Fruit fly (Drosophila melanogaster): ENCODE data around the gene Uggt.

DNA sequence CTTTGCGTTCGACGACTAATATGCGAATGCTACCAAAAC is 26.5 kb upstream of the Uggt start, which contains the start of gene Indy:
- TF ChIP-seq CG6163 (GFP tag; IDR thresholded peaks at IDR 0.05) (no peak), Hr39 (GFP tag; optimal IDR thresholded peaks at IDR 0.05) (no peak), CG8319 (GFP tag; optimal IDR thresholded peaks at IDR 0.05) (no peak), CG11902 (GFP tag; optimal IDR thresholded peaks at IDR 0.05) (no peak), achi (GFP tag; optimal IDR thresholded peaks at IDR 0.05) (no peak), dac (GFP tag; optimal IDR thresholded peaks at IDR 0.05) (no peak), Sox14 (GFP tag; optimal IDR thresholded peaks at IDR 0.05) (no peak), Hr38 (GFP tag; optimal IDR thresholded peaks at IDR 0.05) (no peak), CG15336 (GFP tag; IDR thresholded peaks at IDR 0.05) (no peak), CG6808 (GFP tag; optimal IDR thresholded peaks at IDR 0.05) (no peak), CG8632 (GFP tag; optimal IDR thresholded peaks at IDR 0.05) (no peak)
